Fruit fly (Drosophila melanogaster) whole organism, wandering third instar larva: ENCODE measurements around the gene gudu.

ENCODE experiments used
- Abd-B ChIP-seq: fragments of >200 bp; optimal IDR thresholded peaks from 2 replicates; lab custom pipeline; 2017; ENCODE audit warnings: missing biosample characterization, missing genetic modification characterization
- CG32264 ChIP-seq: fragments of 200-800 bp; sonication (Bioruptor generic); optimal IDR thresholded peaks from 2 replicates; lab custom pipeline; 2016; ENCODE audit warnings: missing biosample characterization, missing genetic modification characterization
- CG9705 ChIP-seq: fragments of 200-800 bp; sonication (Bioruptor generic); optimal IDR thresholded peaks from 2 replicates; lab custom pipeline; 2018; ENCODE audit warnings: missing biosample characterization, mild to moderate bottlenecking, missing genetic modification characterization
- CrebA ChIP-seq: fragments of 200-800 bp; sonication (Bioruptor generic); optimal IDR thresholded peaks from 2 replicates; lab custom pipeline; 2016; ENCODE audit warnings: missing biosample characterization, mild to moderate bottlenecking, missing genetic modification characterization, borderline replicate concordance
- Dfd ChIP-seq: fragments of >200 bp; optimal IDR thresholded peaks from 2 replicates; lab custom pipeline; 2017; ENCODE audit warnings: missing biosample characterization, missing genetic modification characterization
- Dif ChIP-seq: fragments of 200-275, 200-300 bp; sonication (Bioruptor generic); optimal IDR thresholded peaks from 2 replicates; lab custom pipeline; 2018; ENCODE audit warnings: missing biosample characterization, missing genetic modification characterization; ENCODE audit not compliant: partially characterized antibody
- GATAd ChIP-seq: sonication (Bioruptor generic); optimal IDR thresholded peaks from 2 replicates; lab custom pipeline; 2016; ENCODE audit warnings: missing biosample characterization, missing genetic modification characterization
- HLH106 ChIP-seq: fragments of 200-800 bp; optimal IDR thresholded peaks from 3 replicates; lab custom pipeline; 2019; ENCODE audit warnings: missing biosample characterization, mild to moderate bottlenecking, missing genetic modification characterization, moderate library complexity
- Hnf4 ChIP-seq: fragments of 200-800 bp; sonication (Bioruptor generic); optimal IDR thresholded peaks from 2 replicates; lab custom pipeline; 2016; ENCODE audit warnings: missing biosample characterization, mild to moderate bottlenecking, missing genetic modification characterization
- Hr78 ChIP-seq: fragments of >200 bp; optimal IDR thresholded peaks from 2 replicates; lab custom pipeline; 2017; ENCODE audit warnings: missing biosample characterization, missing genetic modification characterization
- Hr83 ChIP-seq: fragments of 200-300 bp; sonication (Bioruptor generic); optimal IDR thresholded peaks from 2 replicates; lab custom pipeline; 2016; ENCODE audit warnings: missing biosample characterization, mild to moderate bottlenecking, missing genetic modification characterization, moderate library complexity; ENCODE audit not compliant: poor library complexity, severe bottlenecking
- Jra ChIP-seq: sonication (Bioruptor generic); optimal IDR thresholded peaks from 2 replicates; lab custom pipeline; 2016; ENCODE audit warnings: missing biosample characterization, missing genetic modification characterization
- Mio ChIP-seq: sonication (Bioruptor generic); optimal IDR thresholded peaks from 2 replicates; lab custom pipeline; 2016; ENCODE audit warnings: missing biosample characterization, missing genetic modification characterization
- Myc ChIP-seq: fragments of >200 bp; optimal IDR thresholded peaks from 2 replicates; lab custom pipeline; 2017
- N ChIP-seq: fragments of >200 bp; optimal IDR thresholded peaks from 2 replicates; lab custom pipeline; 2018; ENCODE audit warnings: missing biosample characterization, missing external identifiers, missing genetic modification characterization
- OdsH ChIP-seq: fragments of 200-800 bp; sonication (Bioruptor generic); optimal IDR thresholded peaks from 2 replicates; lab custom pipeline; 2016; ENCODE audit warnings: missing biosample characterization, mild to moderate bottlenecking, missing genetic modification characterization
- Rel ChIP-seq, 2 experiments: fragments of 200-800 bp; sonication (Bioruptor generic) in 1 of 2; optimal IDR thresholded peaks; 2 replicates in 1 of 2; 3 replicates in 1 of 2; lab custom pipeline; 2016 to 2019; ENCODE audit warnings: mild to moderate bottlenecking in 2 of 2, missing biosample characterization in 2 of 2, missing genetic modification characterization in 2 of 2, moderate library complexity in 1 of 2
- Sp1 ChIP-seq: fragments of 200-800 bp; sonication (Bioruptor generic); optimal IDR thresholded peaks from 3 replicates; lab custom pipeline; 2019; ENCODE audit warnings: missing biosample characterization, mild to moderate bottlenecking, missing genetic modification characterization, moderate library complexity
- Vsx2 ChIP-seq: fragments of 200-300, 225-300 bp; sonication (Bioruptor generic); optimal IDR thresholded peaks from 2 replicates; lab custom pipeline; 2018; ENCODE audit warnings: missing biosample characterization, missing genetic modification characterization; ENCODE audit not compliant: partially characterized antibody
- br ChIP-seq: fragments of 200-800 bp; sonication (Bioruptor generic); optimal IDR thresholded peaks from 2 replicates; lab custom pipeline; 2016; ENCODE audit warnings: missing biosample characterization, missing genetic modification characterization
- brk ChIP-seq: fragments of 200-800 bp; sonication (Bioruptor generic); optimal IDR thresholded peaks from 2 replicates; lab custom pipeline; 2016; ENCODE audit warnings: missing biosample characterization, mild to moderate bottlenecking, missing genetic modification characterization
- dl ChIP-seq, 2 experiments: fragments of 175-275, 200-275 bp in 1 of 2; fragments of 200-275 bp in 1 of 2; sonication (Bioruptor generic); optimal IDR thresholded peaks; lab custom pipeline; 2018; ENCODE audit warnings: mild to moderate bottlenecking in 2 of 2, missing biosample characterization in 2 of 2, missing genetic modification characterization in 2 of 2, moderate library complexity in 2 of 2; ENCODE audit not compliant: partially characterized antibody in 2 of 2, insufficient read depth in 1 of 2
- dmrt93B ChIP-seq: fragments of 200-800 bp; sonication (Bioruptor generic); optimal IDR thresholded peaks from 2 replicates; lab custom pipeline; 2018; ENCODE audit warnings: missing biosample characterization, mild to moderate bottlenecking, missing genetic modification characterization
- dsf ChIP-seq: sonication (Bioruptor generic); optimal IDR thresholded peaks from 2 replicates; lab custom pipeline; 2016; ENCODE audit warnings: missing biosample characterization, missing genetic modification characterization, borderline replicate concordance
- ey ChIP-seq: fragments of 200-800 bp; sonication (Bioruptor generic); optimal IDR thresholded peaks from 2 replicates; lab custom pipeline; 2016; ENCODE audit warnings: missing biosample characterization, missing genetic modification characterization
- foxo ChIP-seq, 2 experiments: fragments of 200-800 bp; sonication (Bioruptor generic); optimal IDR thresholded peaks; 2 replicates in 1 of 2; 3 replicates in 1 of 2; lab custom pipeline; 2016 to 2017; ENCODE audit warnings: missing biosample characterization in 2 of 2, missing genetic modification characterization in 2 of 2
- fru ChIP-seq: fragments of 200-800 bp; sonication (Bioruptor generic); optimal IDR thresholded peaks from 3 replicates; lab custom pipeline; 2016; ENCODE audit warnings: missing biosample characterization, mild to moderate bottlenecking, missing genetic modification characterization
- h ChIP-seq: fragments of 200-800 bp; sonication (Bioruptor generic); optimal IDR thresholded peaks from 3 replicates; lab custom pipeline; 2016; ENCODE audit warnings: missing biosample characterization, mild to moderate bottlenecking, missing genetic modification characterization
- jim ChIP-seq: fragments of 175-275, 200-325 bp; sonication (Bioruptor generic); optimal IDR thresholded peaks from 2 replicates; lab custom pipeline; 2016; ENCODE audit warnings: missing biosample characterization, mild to moderate bottlenecking, missing genetic modification characterization
- lola ChIP-seq: fragments of >200 bp; optimal IDR thresholded peaks from 2 replicates; lab custom pipeline; 2017; ENCODE audit warnings: missing biosample characterization, missing genetic modification characterization
- pan ChIP-seq: fragments of >200 bp; optimal IDR thresholded peaks from 2 replicates; lab custom pipeline; 2017
- psq ChIP-seq: fragments of 200-800 bp; sonication (Bioruptor generic); optimal IDR thresholded peaks from 3 replicates; lab custom pipeline; 2017; ENCODE audit warnings: missing biosample characterization, mild to moderate bottlenecking, missing genetic modification characterization, moderate library complexity
- rgr ChIP-seq: fragments of 200-800 bp; sonication (Bioruptor generic); optimal IDR thresholded peaks from 3 replicates; lab custom pipeline; 2016; ENCODE audit warnings: missing biosample characterization, mild to moderate bottlenecking, missing genetic modification characterization
- sage ChIP-seq: fragments of 200-800 bp; sonication (Bioruptor generic); optimal IDR thresholded peaks from 2 replicates; lab custom pipeline; 2016; ENCODE audit warnings: missing biosample characterization, mild to moderate bottlenecking, missing genetic modification characterization
- sv ChIP-seq: fragments of 200-800 bp; sonication (Bioruptor generic); optimal IDR thresholded peaks from 3 replicates; lab custom pipeline; 2016; ENCODE audit warnings: missing biosample characterization, missing genetic modification characterization
- tai ChIP-seq: sonication (Bioruptor generic); optimal IDR thresholded peaks from 2 replicates; lab custom pipeline; 2016; ENCODE audit warnings: missing biosample characterization, missing genetic modification characterization
- usp ChIP-seq: fragments of >200 bp; optimal IDR thresholded peaks from 2 replicates; lab custom pipeline; 2017; ENCODE audit warnings: missing biosample characterization, missing genetic modification characterization
- woc ChIP-seq: sonication (Bioruptor generic); optimal IDR thresholded peaks from 2 replicates; lab custom pipeline; 2016; ENCODE audit warnings: missing biosample characterization, mild to moderate bottlenecking, missing genetic modification characterization

The gudu gene

DNA sequence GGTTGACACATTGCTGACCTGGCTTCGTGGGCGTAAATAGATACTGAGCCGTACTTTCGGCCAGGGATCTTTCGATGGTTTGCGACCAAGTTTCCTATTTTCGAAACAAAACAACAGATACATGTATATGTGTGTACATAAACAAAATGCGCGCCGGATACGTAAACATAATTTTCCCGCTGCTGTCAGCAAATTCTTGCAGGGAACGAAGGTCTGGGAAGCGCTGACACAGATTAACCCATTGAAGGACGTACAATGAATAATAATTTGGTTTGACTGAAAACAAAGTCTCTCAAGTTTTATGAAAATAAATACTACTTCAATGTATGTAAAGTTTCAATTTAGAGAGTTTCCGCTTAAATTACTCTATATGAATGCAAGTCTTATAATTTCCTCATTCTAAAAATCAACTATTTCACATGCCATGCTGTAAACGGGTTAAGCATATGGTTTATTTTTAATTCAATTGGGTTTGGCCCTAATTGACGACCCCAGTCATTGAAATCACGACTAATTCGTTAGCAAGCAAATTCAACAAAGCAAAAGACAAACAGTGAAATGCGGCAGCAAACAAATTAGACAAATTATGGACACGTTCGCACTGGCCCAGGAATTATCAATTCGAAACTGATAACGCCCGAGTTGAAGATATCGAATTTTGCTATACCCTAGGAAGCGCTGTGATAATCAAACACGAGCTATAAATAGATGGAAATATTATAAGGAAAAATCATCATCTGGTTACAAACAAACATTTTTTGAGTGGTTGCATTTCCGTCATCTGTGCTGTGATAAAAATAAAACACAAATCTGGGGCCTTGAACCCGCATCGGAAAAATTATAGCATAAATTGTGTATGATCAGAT lies 1.5 kb upstream of the gudu start:
- TF ChIP-seq HLH106 (no peak), CrebA (no peak), foxo (GFP tag; optimal IDR thresholded peaks at IDR 0.05; lab: Kevin White, UChicago) (no peak), fru (no peak), Hr83 (GFP tag; lab: Kevin White, UChicago) (no peak)

- no peak for TF ChIP-seq usp (GFP tag; lab: Kevin White, UChicago)
- TF ChIP-seq dl (GFP tag; optimal IDR thresholded peaks at IDR 0.05; lab: Kevin White, UChicago; ENCODE audit: insufficient read depth in 1 of 2, partially characterized antibody in 2 of 2) = no peak
- TF ChIP-seq Hr78 (GFP tag; lab: Kevin White, UChicago) = no peak
- TF ChIP-seq ey (GFP tag; lab: Kevin White, UChicago) = no peak
- TF ChIP-seq lola (GFP tag; lab: Kevin White, UChicago) = no peak
- peak; percentile 50 for TF ChIP-seq HLH106
- no peak for TF ChIP-seq brk (GFP tag; lab: Kevin White, UChicago)
- no peak for TF ChIP-seq pan
- no peak for TF ChIP-seq sage (GFP tag; lab: Kevin White, UChicago)
- no peak for TF ChIP-seq GATAd (GFP tag; lab: Kevin White, UChicago)
- TF ChIP-seq fru = peak; percentile 33
- TF ChIP-seq Hnf4 (GFP tag; lab: Kevin White, UChicago) = no peak
- TF ChIP-seq Rel (GFP tag; optimal IDR thresholded peaks at IDR 0.05; lab: Kevin White, UChicago) = no peak
- no peak for TF ChIP-seq Rel (tag; optimal IDR thresholded peaks at IDR 0.05; lab: Kevin White, UChicago)
- TF ChIP-seq Dif = no peak
- TF ChIP-seq Vsx2 (GFP tag; lab: Kevin White, UChicago) = no peak
- no peak for TF ChIP-seq CrebA
- TF ChIP-seq Jra (GFP tag; lab: Kevin White, UChicago) = no peak
- no peak for TF ChIP-seq N (GFP tag; lab: Kevin White, UChicago)
- no peak for TF ChIP-seq jim
- TF ChIP-seq foxo (GFP tag; optimal IDR thresholded peaks at IDR 0.05; lab: Kevin White, UChicago) = peak in 1 of 2 experiments; percentile 56
- peak; percentile 39 for TF ChIP-seq h (GFP tag; lab: Kevin White, UChicago)
- TF ChIP-seq dmrt93B (GFP tag; lab: Kevin White, UChicago) = no peak
- no peak for TF ChIP-seq Mio (GFP tag; lab: Kevin White, UChicago)
- TF ChIP-seq Dfd (GFP tag; lab: Kevin White, UChicago) = no peak
- no peak for TF ChIP-seq woc (GFP tag; lab: Kevin White, UChicago)
- TF ChIP-seq OdsH (GFP tag; lab: Kevin White, UChicago) = peak; percentile 38
- TF ChIP-seq CG9705 (GFP tag; lab: Kevin White, UChicago) = no peak
- no peak for TF ChIP-seq sv
- peak; percentile 30 for TF ChIP-seq Sp1 (GFP tag; lab: Kevin White, UChicago)
- peak; percentile 14 for TF ChIP-seq psq (GFP tag; lab: Kevin White, UChicago)
- no peak for TF ChIP-seq tai
- peak; percentile 42 for TF ChIP-seq rgr (GFP tag; lab: Kevin White, UChicago)
- no peak for TF ChIP-seq Abd-B (GFP tag; lab: Kevin White, UChicago)
- no peak for TF ChIP-seq Hr83 (GFP tag; lab: Kevin White, UChicago)
- no peak for TF ChIP-seq br
- TF ChIP-seq dsf (GFP tag; lab: Kevin White, UChicago) = no peak
- TF ChIP-seq Myc (lab: Kevin White, UChicago) = no peak
- no peak for TF ChIP-seq CG32264 (GFP tag; lab: Kevin White, UChicago)
Observed at dm6 chr2L:7395813-7396212, 7.5 kb downstream of the gudu start.
